Worm (Caenorhabditis elegans): Measurements from ENCODE around the gene ptr-6.
A peak's percentile ranks its signal among the peaks of the same experiment; 100 is the strongest.

The ptr-6 gene

ce11 chrII:5291051-5291450 lies 44.4 kb upstream of the ptr-6 start:
- TF ChIP-seq unc-39 (tag; optimal IDR thresholded peaks at IDR 0.05): no peak
- peak; percentile 38 for TF ChIP-seq F13H6.1 (tag; optimal IDR thresholded peaks at IDR 0.05)

- TF ChIP-seq crh-2 (tag; optimal IDR thresholded peaks at IDR 0.05) (no peak), ama-1 (optimal IDR thresholded peaks at IDR 0.05) (no peak)
Observed at ce11 chrII:5289142-5289541, 42.5 kb upstream of the ptr-6 start, which contains the start of gene ZK622.5. Gene ZK622.5, plus strand, starts transcription at chrII:5289442.

ce11 chrII:5285029-5285428 lies 38.4 kb upstream of the ptr-6 start, which contains the start of gene gur-5:
Gene gur-5, plus strand, starts transcription at chrII:5285329.
- no peak for TF ChIP-seq ama-1 (optimal IDR thresholded peaks at IDR 0.05)
- TF ChIP-seq aly-2 (tag; optimal IDR thresholded peaks at IDR 0.05): no peak
- TF ChIP-seq C34F6.9 (tag; optimal IDR thresholded peaks at IDR 0.05): no peak
- TF ChIP-seq peb-1 (tag; optimal IDR thresholded peaks at IDR 0.05): no peak
- no peak for TF ChIP-seq sma-3 (GFP tag; optimal IDR thresholded peaks at IDR 0.05)
- no peak for TF ChIP-seq ztf-11 (tag; optimal IDR thresholded peaks at IDR 0.05)
- TF ChIP-seq unc-62 (GFP tag; optimal IDR thresholded peaks at IDR 0.05): no peak
- TF ChIP-seq lin-39 (tag; optimal IDR thresholded peaks at IDR 0.05): no peak
- no peak for TF ChIP-seq snpc-4 (tag; optimal IDR thresholded peaks at IDR 0.05)
- TF ChIP-seq elt-1 (tag; optimal IDR thresholded peaks at IDR 0.05): no peak
- no peak for TF ChIP-seq fos-1 (tag; optimal IDR thresholded peaks at IDR 0.05)
- TF ChIP-seq ZK546.5 (tag; optimal IDR thresholded peaks at IDR 0.05): no peak
- TF ChIP-seq ztf-4 (tag; optimal IDR thresholded peaks at IDR 0.05): no peak
- no peak for TF ChIP-seq nhr-21 (tag; optimal IDR thresholded peaks at IDR 0.05)
- no peak for TF ChIP-seq sma-9 (GFP tag; optimal IDR thresholded peaks at IDR 0.05)
- TF ChIP-seq sma-9 (tag; optimal IDR thresholded peaks at IDR 0.05): no peak
- no peak for TF ChIP-seq blmp-1 (tag; optimal IDR thresholded peaks at IDR 0.05; ENCODE audit: insufficient read depth)
- TF ChIP-seq ceh-16 (tag; optimal IDR thresholded peaks at IDR 0.05): no peak

- peak; percentile 41 for TF ChIP-seq nhr-25 (tag; optimal IDR thresholded peaks at IDR 0.05)
- no peak for TF ChIP-seq nhr-6 (tag; optimal IDR thresholded peaks at IDR 0.05)
Observed at ce11 chrII:5282740-5283281, 36.2 kb upstream of the ptr-6 start.

ce11 chrII:5282192-5282591 lies 35.6 kb upstream of the ptr-6 start, which contains the start of gene pmt-1:
Gene pmt-1, minus strand, starts transcription at chrII:5282523.
- TF ChIP-seq fos-1 (tag; optimal IDR thresholded peaks at IDR 0.05) (no peak), elt-3 (tag; optimal IDR thresholded peaks at IDR 0.05) (no peak), nhr-23 (tag; optimal IDR thresholded peaks at IDR 0.05) (no peak), sem-4 (tag; optimal IDR thresholded peaks at IDR 0.05) (no peak), nhr-10 (tag; optimal IDR thresholded peaks at IDR 0.05) (no peak), nhr-77 (tag; optimal IDR thresholded peaks at IDR 0.05) (no peak), nhr-21 (tag; optimal IDR thresholded peaks at IDR 0.05) (peak; percentile 64), sma-3 (GFP tag; optimal IDR thresholded peaks at IDR 0.05) (no peak), Y55F3AM.14 (GFP tag; optimal IDR thresholded peaks at IDR 0.05) (no peak), crh-2 (tag; optimal IDR thresholded peaks at IDR 0.05) (peak; percentile 64), ztf-1 (GFP tag; conservative IDR thresholded peaks at IDR 0.05) (no peak), nhr-237 (tag; optimal IDR thresholded peaks at IDR 0.05) (no peak), alr-1 (tag; optimal IDR thresholded peaks at IDR 0.05) (no peak), elt-1 (tag; optimal IDR thresholded peaks at IDR 0.05) (no peak), mbf-1 (tag; optimal IDR thresholded peaks at IDR 0.05) (no peak), lin-11 (tag; optimal IDR thresholded peaks at IDR 0.05) (no peak), C34F6.9 (tag; optimal IDR thresholded peaks at IDR 0.05) (no peak), ztf-4 (tag; optimal IDR thresholded peaks at IDR 0.05) (no peak), unc-62 (GFP tag; optimal IDR thresholded peaks at IDR 0.05) (no peak), aly-2 (tag; optimal IDR thresholded peaks at IDR 0.05) (no peak), R02D3.7 (tag; optimal IDR thresholded peaks at IDR 0.05) (no peak), ceh-16 (tag; optimal IDR thresholded peaks at IDR 0.05) (no peak), peb-1 (tag; optimal IDR thresholded peaks at IDR 0.05) (no peak), snpc-4 (tag; optimal IDR thresholded peaks at IDR 0.05) (no peak), sma-9 (GFP tag; optimal IDR thresholded peaks at IDR 0.05) (peak; percentile 78), sma-9 (tag; optimal IDR thresholded peaks at IDR 0.05) (no peak), ztf-11 (tag; optimal IDR thresholded peaks at IDR 0.05) (no peak), mdl-1 (tag; optimal IDR thresholded peaks at IDR 0.05) (peak in 1 of 2 experiments; percentile 33), gmeb-1 (tag; optimal IDR thresholded peaks at IDR 0.05) (peak; percentile 43), nhr-11 (tag; optimal IDR thresholded peaks at IDR 0.05) (no peak), lin-39 (tag; optimal IDR thresholded peaks at IDR 0.05) (no peak), zag-1 (tag; optimal IDR thresholded peaks at IDR 0.05) (no peak), mab-5 (tag; optimal IDR thresholded peaks at IDR 0.05) (no peak), nhr-6 (tag; optimal IDR thresholded peaks at IDR 0.05) (no peak), nhr-12 (tag; optimal IDR thresholded peaks at IDR 0.05) (no peak), nhr-25 (tag; optimal IDR thresholded peaks at IDR 0.05) (no peak), lin-13 (GFP tag; optimal IDR thresholded peaks at IDR 0.05) (no peak), skn-1 (tag; optimal IDR thresholded peaks at IDR 0.05) (no peak), lsy-2 (tag; optimal IDR thresholded peaks at IDR 0.05) (no peak), ZK546.5 (tag; optimal IDR thresholded peaks at IDR 0.05) (no peak), unc-39 (tag; optimal IDR thresholded peaks at IDR 0.05) (no peak), F13H6.1 (tag; optimal IDR thresholded peaks at IDR 0.05) (no peak)

All from whole organism, L2 larva.